Fruit fly (Drosophila melanogaster): ENCODE results near the gene Mrp4.
A peak's percentile ranks its signal among the peaks of the same experiment; 100 is the strongest.

Gene Mrp4

DNA sequence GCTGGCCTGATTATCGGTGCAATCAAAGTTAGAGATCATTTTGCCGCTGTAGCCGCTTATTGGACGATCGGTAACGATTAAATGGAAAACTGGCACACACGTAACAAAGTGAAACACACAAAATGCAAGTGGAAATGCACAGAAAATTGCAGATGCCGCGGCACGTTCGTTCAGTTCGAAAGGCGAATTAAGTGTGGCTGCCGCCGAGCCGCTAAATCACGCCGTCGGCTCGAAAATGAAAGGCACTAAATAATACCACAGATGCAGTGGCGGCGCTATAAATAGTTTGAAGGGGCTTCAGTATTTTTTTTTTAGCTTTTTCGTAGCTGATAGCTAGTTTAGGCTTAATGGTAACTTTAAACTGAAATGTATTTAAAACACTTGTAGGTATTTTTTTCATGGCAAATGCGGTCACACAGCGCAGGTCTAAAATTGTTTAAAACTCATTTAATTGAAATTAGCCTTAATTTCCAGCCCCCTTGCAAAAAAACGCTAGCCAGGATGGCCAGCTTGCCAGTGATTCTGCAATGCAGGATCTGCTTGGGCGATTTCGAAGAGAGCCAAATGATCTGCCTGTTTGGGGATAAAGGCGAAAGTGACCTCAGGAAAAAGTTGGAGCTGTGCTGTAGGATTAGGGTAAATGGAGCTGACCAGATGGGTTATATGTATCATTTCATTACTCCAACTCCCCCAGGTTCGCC lies 50.8 kb downstream of the Mrp4 start, which contains the start of the genes Jupiter and CG14710 (continued):
- TF ChIP-seq CG5245 (GFP tag; optimal IDR thresholded peaks at IDR 0.05) (peak; percentile 31), Myb (GFP tag; optimal IDR thresholded peaks at IDR 0.05) (peak; percentile 88), Hr78 (GFP tag; optimal IDR thresholded peaks at IDR 0.05) (no peak), chm (GFP tag; IDR thresholded peaks at IDR 0.05) (peak; percentile 68), CG31388 (GFP tag; optimal IDR thresholded peaks at IDR 0.05) (no peak), zen (tag; optimal IDR thresholded peaks at IDR 0.05) (peak; percentile 79), Gug (GFP tag; IDR thresholded peaks at IDR 0.05) (peak; percentile 84), CG15601 (tag; optimal IDR thresholded peaks at IDR 0.05) (peak; percentile 72), Rx (GFP tag; IDR thresholded peaks at IDR 0.05) (peak; percentile 38; the same call in 1 of the 2 replicates), CG10267 (tag; optimal IDR thresholded peaks at IDR 0.05) (peak; percentile 80), hbn (GFP tag; IDR thresholded peaks at IDR 0.05; ENCODE audit: partially characterized antibody) (no peak), CG3726 (GFP tag; IDR thresholded peaks at IDR 0.05) (no peak), hth (optimal IDR thresholded peaks at IDR 0.05) (no peak), pum (GFP tag; optimal IDR thresholded peaks at IDR 0.05) (peak; percentile 75), eve (GFP tag; optimal IDR thresholded peaks at IDR 0.05) (no peak), CG4820 (GFP tag; optimal IDR thresholded peaks at IDR 0.05) (peak; percentile 58), CG8089 (GFP tag; optimal IDR thresholded peaks at IDR 0.05) (peak; percentile 77), B-H1 (GFP tag; IDR thresholded peaks at IDR 0.05) (no peak; the same call in 2 of the 3 replicates), dmrt99B (tag; optimal IDR thresholded peaks at IDR 0.05) (no peak), Opbp (GFP tag; IDR thresholded peaks at IDR 0.05; ENCODE audit: partially characterized antibody) (no peak; the same call in 2 of the 3 replicates), kah (GFP tag; optimal IDR thresholded peaks at IDR 0.05) (no peak), Dll (GFP tag; IDR thresholded peaks at IDR 0.05; ENCODE audit: partially characterized antibody) (peak; percentile 40; the same call in 1 of the 4 replicates), CoRest (tag; optimal IDR thresholded peaks at IDR 0.05) (peak; percentile 79), nau (GFP tag; optimal IDR thresholded peaks at IDR 0.05) (no peak), MBD-R2 (GFP tag; IDR thresholded peaks at IDR 0.05) (peak; percentile 97), CG7987 (GFP tag; optimal IDR thresholded peaks at IDR 0.05) (no peak), cato (GFP tag; optimal IDR thresholded peaks at IDR 0.05; ENCODE audit: borderline replicate concordance) (peak; percentile 33), kay (GFP tag; optimal IDR thresholded peaks at IDR 0.05) (peak; percentile 45), bigmax (GFP tag; optimal IDR thresholded peaks at IDR 0.05) (no peak), gem (tag; optimal IDR thresholded peaks at IDR 0.05) (peak; percentile 74), sima (GFP tag; optimal IDR thresholded peaks at IDR 0.05) (no peak), CG13624 (GFP tag; optimal IDR thresholded peaks at IDR 0.05) (peak; percentile 89), CG17385 (GFP tag; optimal IDR thresholded peaks at IDR 0.05) (no peak), Oaz (GFP tag; IDR thresholded peaks at IDR 0.05) (no peak), CG3281 (GFP tag; optimal IDR thresholded peaks at IDR 0.05) (no peak), CG31365 (tag; optimal IDR thresholded peaks at IDR 0.05) (no peak), sr (GFP tag; IDR thresholded peaks at IDR 0.05) (no peak), mam (GFP tag; optimal IDR thresholded peaks at IDR 0.05) (peak; percentile 89), hb (GFP tag; IDR thresholded peaks at IDR 0.05; ENCODE audit: partially characterized antibody) (no peak), br (optimal IDR thresholded peaks at IDR 0.05) (no peak), CG6854 (GFP tag; optimal IDR thresholded peaks at IDR 0.05) (no peak), Bteb2 (GFP tag; optimal IDR thresholded peaks at IDR 0.05) (peak; percentile 71), CG16779 (GFP tag; IDR thresholded peaks at IDR 0.05) (no peak), grau (tag; optimal IDR thresholded peaks at IDR 0.05) (peak; percentile 65), Mad (GFP tag; optimal IDR thresholded peaks at IDR 0.05) (peak; percentile 80), CG10654 (GFP tag; optimal IDR thresholded peaks at IDR 0.05) (peak; percentile 68), tx (GFP tag; optimal IDR thresholded peaks at IDR 0.05) (peak; percentile 84), Ptx1 (GFP tag; IDR thresholded peaks at IDR 0.05) (peak; percentile 82), CG33213 (GFP tag; optimal IDR thresholded peaks at IDR 0.05) (peak; percentile 97), CG1792 (GFP tag; optimal IDR thresholded peaks at IDR 0.05) (peak; percentile 62)
